Fruit fly (Drosophila melanogaster) whole organism, embryonic: ENCODE measurements around the gene pbl.

Experiments used
- Asciz ChIP-seq: fragments of 200-800 bp; sonication (Bioruptor generic); optimal IDR thresholded peaks from 2 replicates; lab custom pipeline; 2017; ENCODE audit warnings: missing biosample characterization, mild to moderate bottlenecking, missing genetic modification characterization, missing genetic modification reagents
- B-H2 ChIP-seq: fragments of 200-800 bp; sonication (Bioruptor generic); optimal IDR thresholded peaks from 2 replicates; lab custom pipeline; 2018; ENCODE audit warnings: missing biosample characterization, mild to moderate bottlenecking, missing genetic modification characterization
- Bgb ChIP-seq: fragments of 200-800 bp; sonication (Bioruptor generic); IDR thresholded peaks from 2 replicates; pipeline ENCODE4 v1.3.6; 2022; ENCODE audit warnings: missing biosample characterization, missing genetic modification characterization; ENCODE audit not compliant: partially characterized antibody
- Blimp-1 ChIP-seq: fragments of 200-800 bp; sonication (Bioruptor generic); optimal IDR thresholded peaks from 3 replicates; lab custom pipeline; 2018; ENCODE audit warnings: missing biosample characterization, missing genetic modification characterization, mild to moderate bottlenecking, moderate library complexity, missing genetic modification reagents
- BtbVII ChIP-seq: fragments of 200-800 bp; sonication (Bioruptor generic); optimal IDR thresholded peaks from 3 replicates; lab custom pipeline; 2017; ENCODE audit warnings: missing biosample characterization, mild to moderate bottlenecking, missing genetic modification characterization
- CG1024 ChIP-seq: fragments of 200-800 bp; sonication (Bioruptor generic); IDR thresholded peaks from 2 replicates; pipeline ENCODE4 v1.3.6; 2022; ENCODE audit warnings: missing biosample characterization, missing genetic modification characterization
- CG10366 ChIP-seq: fragments of 200-800 bp; sonication (Bioruptor generic); IDR thresholded peaks from 2 replicates; pipeline ENCODE4 v1.3.6; 2022; ENCODE audit warnings: missing biosample characterization, missing genetic modification characterization
- CG12071 ChIP-seq: fragments of 200-800 bp; sonication (Bioruptor generic); optimal IDR thresholded peaks from 3 replicates; lab custom pipeline; 2018; ENCODE audit warnings: missing biosample characterization, mild to moderate bottlenecking, missing genetic modification characterization
- CG12155 ChIP-seq: fragments of 200-800 bp; sonication (Bioruptor generic); optimal IDR thresholded peaks from 3 replicates; lab custom pipeline; 2016; ENCODE audit warnings: missing biosample characterization, missing genetic modification characterization
- CG12299 ChIP-seq: fragments of 200-800 bp; sonication (Bioruptor generic); optimal IDR thresholded peaks from 2 replicates; lab custom pipeline; 2018; ENCODE audit warnings: missing biosample characterization, mild to moderate bottlenecking, missing genetic modification characterization
- CG13624 ChIP-seq: fragments of 200-800 bp; sonication (Bioruptor generic); optimal IDR thresholded peaks from 2 replicates; lab custom pipeline; 2016; ENCODE audit warnings: missing biosample characterization, missing genetic modification characterization
- CG15269 ChIP-seq: fragments of 200-800 bp; sonication (Bioruptor generic); optimal IDR thresholded peaks from 2 replicates; lab custom pipeline; 2018; ENCODE audit warnings: missing biosample characterization, mild to moderate bottlenecking, missing genetic modification characterization, moderate library complexity
- CG15696 ChIP-seq: fragments of 200-800 bp; sonication (Bioruptor generic); optimal IDR thresholded peaks from 2 replicates; lab custom pipeline; 2019; ENCODE audit warnings: missing biosample characterization, mild to moderate bottlenecking, missing genetic modification characterization, moderate library complexity
- CG1647 ChIP-seq: fragments of 200-800 bp; sonication (Bioruptor generic); optimal IDR thresholded peaks from 3 replicates; lab custom pipeline; 2016; ENCODE audit warnings: missing biosample characterization, missing genetic modification characterization
- CG17385 ChIP-seq: fragments of 200-800 bp; sonication (Bioruptor generic); optimal IDR thresholded peaks from 3 replicates; lab custom pipeline; 2018; ENCODE audit warnings: missing biosample characterization, mild to moderate bottlenecking, missing genetic modification characterization
- CG1832 ChIP-seq: fragments of 200-800 bp; sonication (Bioruptor generic); optimal IDR thresholded peaks from 2 replicates; lab custom pipeline; 2017; ENCODE audit warnings: missing biosample characterization, mild to moderate bottlenecking, missing genetic modification characterization, inconsistent platforms
- CG3995 ChIP-seq: fragments of 200-800 bp; sonication (Bioruptor generic); optimal IDR thresholded peaks from 3 replicates; lab custom pipeline; 2016; ENCODE audit warnings: missing biosample characterization, missing genetic modification characterization
- CG9876 ChIP-seq: fragments of 200-800 bp; sonication (Bioruptor generic); optimal IDR thresholded peaks from 2 replicates; lab custom pipeline; 2016; ENCODE audit warnings: missing biosample characterization, missing genetic modification characterization
- Dad ChIP-seq: fragments of 200-800 bp; sonication (Bioruptor generic); optimal IDR thresholded peaks from 3 replicates; lab custom pipeline; 2016; ENCODE audit warnings: missing biosample characterization, missing genetic modification characterization
- Dip3 ChIP-seq: fragments of 200-800 bp; sonication (Bioruptor generic); optimal IDR thresholded peaks from 3 replicates; lab custom pipeline; 2016; ENCODE audit warnings: missing biosample characterization, missing genetic modification characterization
- GATAe ChIP-seq: fragments of 200-800 bp; sonication (Bioruptor generic); conservative IDR thresholded peaks from 2 replicates; pipeline ENCODE4 v1.3.6; 2022; ENCODE audit warnings: missing biosample characterization, missing genetic modification characterization
- Hey ChIP-seq: fragments of 200-800 bp; sonication (Bioruptor generic); optimal IDR thresholded peaks from 3 replicates; lab custom pipeline; 2018; ENCODE audit warnings: missing biosample characterization, mild to moderate bottlenecking, missing genetic modification characterization
- Hr3 ChIP-seq: fragments of 200-800 bp; sonication (Bioruptor generic); optimal IDR thresholded peaks from 3 replicates; lab custom pipeline; 2016; ENCODE audit warnings: missing biosample characterization, missing genetic modification characterization
- Meics ChIP-seq: fragments of 200-800 bp; sonication (Bioruptor generic); optimal IDR thresholded peaks from 2 replicates; lab custom pipeline; 2017; ENCODE audit warnings: missing biosample characterization, mild to moderate bottlenecking, missing genetic modification characterization
- Pdp1 ChIP-seq, 2 experiments: fragments of 200-800 bp; sonication (Bioruptor generic); optimal IDR thresholded peaks; 3 replicates each; lab custom pipeline; 2016; ENCODE audit warnings: missing biosample characterization in 2 of 2, missing genetic modification characterization in 2 of 2, mild to moderate bottlenecking in 1 of 2, moderate library complexity in 1 of 2
- Stat92E ChIP-seq, 3 experiments: fragments of >200 bp in 2 of 3; fragments of 200-800 bp in 1 of 3; sonication (Bioruptor generic) in 1 of 3; optimal IDR thresholded peaks; 2 replicates each; lab custom pipeline; 2017 to 2019; ENCODE audit warnings: missing biosample characterization in 3 of 3, missing genetic modification characterization in 3 of 3, mild to moderate bottlenecking in 1 of 3, moderate library complexity in 1 of 3
- Usf ChIP-seq: fragments of 200-800 bp; sonication (Bioruptor generic); optimal IDR thresholded peaks from 2 replicates; lab custom pipeline; 2017; ENCODE audit warnings: missing genotype, missing biosample characterization, missing genetic modification characterization
- amos ChIP-seq: fragments of 200-800 bp; sonication (Bioruptor generic); IDR thresholded peaks from 2 replicates; pipeline ENCODE4 v1.3.6; 2022; ENCODE audit warnings: missing biosample characterization, missing genetic modification characterization; ENCODE audit not compliant: partially characterized antibody
- az2 ChIP-seq: fragments of 200-800 bp; sonication (Bioruptor generic); optimal IDR thresholded peaks from 3 replicates; lab custom pipeline; 2016; ENCODE audit warnings: missing biosample characterization, missing genetic modification characterization
- bigmax ChIP-seq: fragments of 200-800 bp; sonication (Bioruptor generic); optimal IDR thresholded peaks from 2 replicates; lab custom pipeline; 2018; ENCODE audit warnings: missing biosample characterization, mild to moderate bottlenecking, missing genetic modification characterization
- cad ChIP-seq: fragments of >200 bp; optimal IDR thresholded peaks from 2 replicates; lab custom pipeline; 2017; ENCODE audit warnings: missing biosample characterization, missing genetic modification characterization
- ci ChIP-seq: fragments of 200-800 bp; sonication (Bioruptor generic); IDR thresholded peaks from 3 replicates; pipeline ENCODE4 v1.3.6; 2022; ENCODE audit warnings: missing biosample characterization, missing genetic modification characterization
- disco-r ChIP-seq: fragments of 200-800 bp; sonication (Bioruptor generic); optimal IDR thresholded peaks from 2 replicates; lab custom pipeline; 2016; ENCODE audit warnings: missing biosample characterization, missing genetic modification characterization
- dysf ChIP-seq: fragments of 200-800 bp; sonication (Bioruptor generic); IDR thresholded peaks from 3 replicates; pipeline ENCODE4 v1.3.6; 2022; ENCODE audit warnings: missing biosample characterization, missing genetic modification characterization
- esg ChIP-seq: fragments of 200-800 bp; sonication (Bioruptor generic); conservative IDR thresholded peaks from 2 replicates; pipeline ENCODE4 v1.3.6; 2022; ENCODE audit warnings: missing biosample characterization, missing genetic modification characterization
- ftz-f1 ChIP-seq: fragments of 200-800 bp; sonication (Bioruptor generic); optimal IDR thresholded peaks from 2 replicates; lab custom pipeline; 2016; ENCODE audit warnings: missing biosample characterization, missing genetic modification characterization
- hth ChIP-seq: fragments of >200 bp; optimal IDR thresholded peaks from 2 replicates; lab custom pipeline; 2017; ENCODE audit warnings: inconsistent platforms
- kni ChIP-seq: fragments of 200-800 bp; sonication (Bioruptor generic); optimal IDR thresholded peaks from 3 replicates; lab custom pipeline; 2017; ENCODE audit warnings: mild to moderate bottlenecking, missing biosample characterization, missing genetic modification reagents, missing genetic modification characterization
- knrl ChIP-seq: fragments of 200-800 bp; sonication (Bioruptor generic); IDR thresholded peaks from 3 replicates; pipeline ENCODE4 v1.3.6; 2022; ENCODE audit warnings: missing biosample characterization, missing genetic modification characterization; ENCODE audit not compliant: partially characterized antibody
- mam ChIP-seq: fragments of 200-800 bp; sonication (Bioruptor generic); optimal IDR thresholded peaks from 3 replicates; lab custom pipeline; 2016; ENCODE audit warnings: missing biosample characterization, missing genetic modification characterization
- nom ChIP-seq: fragments of 200-800 bp; sonication (Bioruptor generic); optimal IDR thresholded peaks from 2 replicates; lab custom pipeline; 2017; ENCODE audit warnings: missing biosample characterization, missing genetic modification characterization, mild to moderate bottlenecking, moderate library complexity, missing genetic modification reagents
- p53 ChIP-seq: fragments of 200-800 bp; sonication (Bioruptor generic); optimal IDR thresholded peaks from 2 replicates; lab custom pipeline; 2016; ENCODE audit warnings: missing biosample characterization, missing genetic modification characterization
- peb ChIP-seq: fragments of 200-800 bp; sonication (Bioruptor generic); IDR thresholded peaks from 2 replicates; pipeline ENCODE4 v1.3.6; 2022; ENCODE audit warnings: missing biosample characterization, missing genetic modification characterization
- shn ChIP-seq: fragments of 200-800 bp; sonication (Bioruptor generic); optimal IDR thresholded peaks from 3 replicates; lab custom pipeline; 2016; ENCODE audit warnings: missing biosample characterization, missing genetic modification characterization
- slp2 ChIP-seq: fragments of 200-800 bp; sonication (Bioruptor generic); optimal IDR thresholded peaks from 2 replicates; lab custom pipeline; 2016; ENCODE audit warnings: missing biosample characterization, missing genetic modification characterization
- sr ChIP-seq: fragments of 200-800 bp; sonication (Bioruptor generic); IDR thresholded peaks from 3 replicates; pipeline ENCODE4 v1.3.6; 2022; ENCODE audit warnings: missing biosample characterization, missing genetic modification characterization
- tll ChIP-seq, 2 experiments: fragments of 200-800 bp in 1 of 2; fragments of >200 bp in 1 of 2; sonication (Bioruptor generic) in 1 of 2; optimal IDR thresholded peaks; 2 replicates each; lab custom pipeline; 2017 to 2019; ENCODE audit warnings: missing biosample characterization in 2 of 2, missing genetic modification characterization in 2 of 2, mild to moderate bottlenecking in 1 of 2, moderate library complexity in 1 of 2
- tx ChIP-seq: fragments of 200-800 bp; sonication (Bioruptor generic); optimal IDR thresholded peaks from 2 replicates; lab custom pipeline; 2016; ENCODE audit warnings: missing biosample characterization, missing genetic modification characterization
- wek ChIP-seq: fragments of 200-800 bp; sonication (Bioruptor generic); optimal IDR thresholded peaks from 3 replicates; lab custom pipeline; 2018; ENCODE audit warnings: missing biosample characterization, mild to moderate bottlenecking, missing genetic modification characterization, moderate library complexity

pbl gene

dm6 chr3L:7903489-7904150 lies 8.1 kb downstream of the pbl start (continued):
- TF ChIP-seq Dip3 (GFP tag; lab: Kevin White, UChicago) (peak; percentile 75), CG10366 (GFP tag; lab: Robert Waterston, UW) (no peak; the same call in 1 of the 2 replicates), kni (GFP tag; lab: Kevin White, UChicago) (peak; percentile 74), CG12155 (GFP tag; lab: Kevin White, UChicago) (peak; percentile 63), Bgb (GFP tag; lab: Robert Waterston, UW) (no peak), az2 (GFP tag; lab: Kevin White, UChicago) (peak; percentile 86), hth (lab: Kevin White, UChicago) (no peak), shn (GFP tag; lab: Kevin White, UChicago) (peak; percentile 63), CG12299 (tag; lab: Kevin White, UChicago) (peak; percentile 78), Blimp-1 (GFP tag; lab: Kevin White, UChicago) (peak; percentile 94), tll (GFP tag; optimal IDR thresholded peaks at IDR 0.05; lab: Kevin White, UChicago) (no peak), amos (GFP tag; lab: Robert Waterston, UW) (no peak), disco-r (peak; percentile 49), mam (GFP tag; lab: Kevin White, UChicago) (peak; percentile 74), Asciz (GFP tag; lab: Kevin White, UChicago) (peak; percentile 90), cad (no peak), knrl (GFP tag; lab: Robert Waterston, UW) (no peak), Dad (GFP tag; lab: Kevin White, UChicago) (peak; percentile 73), CG3995 (GFP tag; lab: Kevin White, UChicago) (peak; percentile 34), B-H2 (GFP tag; lab: Kevin White, UChicago) (peak; percentile 50), Pdp1 (GFP tag; optimal IDR thresholded peaks at IDR 0.05; lab: Kevin White, UChicago) (peak; percentile 77 to 83), CG17385 (GFP tag; lab: Kevin White, UChicago) (peak; percentile 82), dysf (GFP tag; lab: Robert Waterston, UW) (peak; percentile 86), Usf (peak; percentile 62), Meics (GFP tag; lab: Kevin White, UChicago) (peak; percentile 73), esg (GFP tag; lab: Robert Waterston, UW) (peak; percentile 73), BtbVII (GFP tag; lab: Kevin White, UChicago) (peak; percentile 71), bigmax (no peak), p53 (GFP tag; lab: Kevin White, UChicago) (peak; percentile 47), sr (GFP tag; lab: Robert Waterston, UW) (no peak), peb (GFP tag; lab: Robert Waterston, UW) (peak; percentile 64; the same call in 1 of the 2 replicates), CG1647 (GFP tag; lab: Kevin White, UChicago) (peak; percentile 60), ftz-f1 (GFP tag; lab: Kevin White, UChicago) (no peak), CG13624 (GFP tag; lab: Kevin White, UChicago) (peak; percentile 86), nom (GFP tag; lab: Kevin White, UChicago) (no peak), wek (GFP tag; lab: Kevin White, UChicago) (peak; percentile 20), CG1832 (GFP tag; lab: Kevin White, UChicago) (no peak), CG1024 (peak; percentile 82), CG15269 (tag; lab: Kevin White, UChicago) (peak; percentile 85), Hey (no peak), CG15696 (tag; lab: Kevin White, UChicago) (peak; percentile 84), Hr3 (GFP tag; lab: Kevin White, UChicago) (peak; percentile 72), CG9876 (GFP tag; lab: Kevin White, UChicago) (peak; percentile 48), Stat92E (GFP tag; optimal IDR thresholded peaks at IDR 0.05; lab: Kevin White, UChicago) (peak in 1 of 3 experiments; percentile 84), GATAe (GFP tag; lab: Robert Waterston, UW) (0 out of 2 replicates have a peak, but pooled peaks have one; percentile 25), ci (GFP tag; lab: Robert Waterston, UW) (peak; percentile 94), tx (GFP tag; lab: Kevin White, UChicago) (peak; percentile 79), slp2 (GFP tag; lab: Kevin White, UChicago) (peak; percentile 70), CG12071 (GFP tag; lab: Kevin White, UChicago) (peak; percentile 73)
